Worm (Caenorhabditis elegans): ENCODE data around the gene phf-14.
A peak's percentile ranks its signal among the peaks of the same experiment; 100 is the strongest.

phf-14 gene

ce11 chrV:17905765-17906164 lies 34.6 kb downstream of the phf-14 start (continued):
- TF ChIP-seq F49E8.2 (tag; optimal IDR thresholded peaks at IDR 0.05; ENCODE audit: borderline replicate concordance) (no peak), dve-1 (tag; optimal IDR thresholded peaks at IDR 0.05; ENCODE audit: insufficient read depth) (no peak), lin-1 (GFP tag; IDR thresholded peaks at IDR 0.05) (no peak), daf-16 (GFP tag; optimal IDR thresholded peaks at IDR 0.05) (no peak), daf-16 (tag; optimal IDR thresholded peaks at IDR 0.05) (no peak), hlh-11 (tag; optimal IDR thresholded peaks at IDR 0.05) (peak; percentile 18), mxl-2 (GFP tag; conservative IDR thresholded peaks at IDR 0.05) (no peak), php-3 (GFP tag; IDR thresholded peaks at IDR 0.05) (no peak), mdt-29 (GFP tag; IDR thresholded peaks at IDR 0.05) (no peak), nhr-237 (tag; optimal IDR thresholded peaks at IDR 0.05) (no peak), Y75B8A.6 (GFP tag; IDR thresholded peaks at IDR 0.05) (no peak), T20F7.1 (GFP tag; optimal IDR thresholded peaks at IDR 0.05) (no peak), ceh-62 (tag; optimal IDR thresholded peaks at IDR 0.05) (no peak), ztf-7 (tag; optimal IDR thresholded peaks at IDR 0.05) (no peak), dmd-6 (GFP tag; IDR thresholded peaks at IDR 0.05) (no peak), tag-97 (GFP tag; IDR thresholded peaks at IDR 0.05) (no peak), cey-2 (tag; optimal IDR thresholded peaks at IDR 0.05; ENCODE audit: borderline replicate concordance, insufficient read depth) (no peak), pha-4 (GFP tag; IDR thresholded peaks at IDR 0.05) (no peak), pha-4 (tag; optimal IDR thresholded peaks at IDR 0.05) (no peak), ama-1 (optimal IDR thresholded peaks at IDR 0.05) (no peak)

- no peak for TF ChIP-seq nhr-237 (tag; optimal IDR thresholded peaks at IDR 0.05)
- no peak for TF ChIP-seq dmd-6 (GFP tag; IDR thresholded peaks at IDR 0.05)
- no peak for TF ChIP-seq ztf-7 (tag; optimal IDR thresholded peaks at IDR 0.05)
- no peak for TF ChIP-seq ceh-32 (tag; optimal IDR thresholded peaks at IDR 0.05; ENCODE audit: poor library complexity)
- TF ChIP-seq F44E2.7 (GFP tag; IDR thresholded peaks at IDR 0.05), result no peak
- TF ChIP-seq daf-12 (tag; optimal IDR thresholded peaks at IDR 0.05), result no peak
- TF ChIP-seq daf-19 (GFP tag; conservative IDR thresholded peaks at IDR 0.05), result no peak
- TF ChIP-seq rbr-2 (tag; optimal IDR thresholded peaks at IDR 0.05), result no peak
- no peak for TF ChIP-seq hlh-30 (tag; optimal IDR thresholded peaks at IDR 0.05; ENCODE audit: insufficient read depth)
- no peak for TF ChIP-seq gei-8 (GFP tag; optimal IDR thresholded peaks at IDR 0.05)
- TF ChIP-seq mxl-2 (GFP tag; conservative IDR thresholded peaks at IDR 0.05), result no peak
These were observed 38.8 kb downstream of the phf-14 start, which contains the start of gene dcar-1 for ce11 chrV:17910019-17910418. dcar-1 (plus strand) TSS chrV:17910319.

ce11 chrV:17918726-17919125 lies 47.5 kb downstream of the phf-14 start, which contains the start of gene C06H5.8:
C06H5.8 (plus strand) TSS chrV:17919026.
- no peak for TF ChIP-seq gei-8 (GFP tag; optimal IDR thresholded peaks at IDR 0.05)
- no peak for TF ChIP-seq hif-1 (tag; optimal IDR thresholded peaks at IDR 0.05)
- TF ChIP-seq php-3 (GFP tag; IDR thresholded peaks at IDR 0.05), result no peak
- no peak for TF ChIP-seq lir-3 (tag; optimal IDR thresholded peaks at IDR 0.05)
- TF ChIP-seq sdz-12 (GFP tag; optimal IDR thresholded peaks at IDR 0.05), result no peak
- TF ChIP-seq set-16 (GFP tag; IDR thresholded peaks at IDR 0.05), result no peak
- TF ChIP-seq daf-16 (GFP tag; optimal IDR thresholded peaks at IDR 0.05), result no peak
- no peak for TF ChIP-seq daf-16 (tag; optimal IDR thresholded peaks at IDR 0.05)
- TF ChIP-seq mdl-1 (tag; optimal IDR thresholded peaks at IDR 0.05), result no peak
- TF ChIP-seq nhr-48 (tag; optimal IDR thresholded peaks at IDR 0.05), result no peak
- TF ChIP-seq ceh-44 (GFP tag; IDR thresholded peaks at IDR 0.05), result no peak
- TF ChIP-seq nhr-41 (GFP tag; IDR thresholded peaks at IDR 0.05), result no peak
- TF ChIP-seq arid-1 (GFP tag; conservative IDR thresholded peaks at IDR 0.05), result no peak
- TF ChIP-seq ces-1 (GFP tag; optimal IDR thresholded peaks at IDR 0.05), result no peak
- no peak for TF ChIP-seq lin-13 (GFP tag; optimal IDR thresholded peaks at IDR 0.05)
- TF ChIP-seq nhr-25 (tag; optimal IDR thresholded peaks at IDR 0.05; ENCODE audit: borderline replicate concordance, insufficient read depth), result no peak

Measured in whole organism, L4 larva.